Worm (Caenorhabditis elegans) whole organism, midembryonic: Measurements from ENCODE around the gene cup-4.

Experiments used
- flt-1 ChIP-seq: fragments of 200-800 bp; sonication (Bioruptor generic); IDR thresholded peaks from 2 replicates; pipeline ENCODE4 v1.3.6; 2022; ENCODE audit warnings: missing genetic modification characterization, missing compliant biosample characterization
- ztf-29 ChIP-seq: fragments of 200-800 bp; sonication (Bioruptor generic); IDR thresholded peaks from 2 replicates; pipeline ENCODE4 v1.3.6; 2022; ENCODE audit warnings: missing genetic modification reagents, missing genetic modification characterization, missing compliant biosample characterization

DNA sequence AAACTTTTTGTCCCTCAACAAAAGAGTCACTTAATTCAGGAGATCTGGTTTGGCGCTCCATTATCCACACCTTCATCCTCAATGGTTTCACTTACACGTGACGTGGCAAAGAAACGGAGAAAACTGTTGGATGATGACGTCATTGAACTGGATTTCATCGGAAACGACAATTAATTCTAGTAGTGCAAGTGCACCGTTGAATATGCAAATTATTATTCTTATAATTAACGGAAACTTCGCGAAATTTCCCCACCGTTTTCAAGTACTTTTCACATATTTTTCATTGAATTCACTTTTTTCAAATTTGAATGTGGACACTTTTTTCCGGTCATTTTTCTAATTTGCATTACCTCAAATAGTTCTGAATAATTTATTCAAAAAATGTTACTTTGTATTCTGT is 43.0 kb downstream of the cup-4 start, which contains the start of gene ZK688.1:
- no peak for TF ChIP-seq flt-1 (GFP tag; lab: Robert Waterston, UW)
- TF ChIP-seq ztf-29 (GFP tag; lab: Robert Waterston, UW): no peak
